Worm (Caenorhabditis elegans) whole organism, late embryonic: Measurements from ENCODE around the gene msp-3.

Source experiments
- F13H6.1 ChIP-seq: sonication (generic microtip); optimal IDR thresholded peaks from 2 replicates; lab custom pipeline; 2016; ENCODE audit warnings: missing genetic modification characterization, missing compliant biosample characterization
- Y22D7AL.16 ChIP-seq: sonication (generic microtip); optimal IDR thresholded peaks from 2 replicates; lab custom pipeline; 2016; ENCODE audit warnings: missing genetic modification characterization, missing compliant biosample characterization
- ahr-1 ChIP-seq: sonication (generic microtip); optimal IDR thresholded peaks from 2 replicates; lab custom pipeline; 2016; ENCODE audit warnings: missing genetic modification characterization, missing compliant biosample characterization
- ceh-14 ChIP-seq: sonication (generic microtip); optimal IDR thresholded peaks from 2 replicates; lab custom pipeline; 2016; ENCODE audit warnings: missing genotype, missing genetic modification characterization, missing compliant biosample characterization
- ceh-22 ChIP-seq: sonication (generic microtip); optimal IDR thresholded peaks from 2 replicates; lab custom pipeline; 2017; ENCODE audit warnings: missing biosample characterization, missing genetic modification characterization
- ceh-34 ChIP-seq: sonication (generic microtip); optimal IDR thresholded peaks from 2 replicates; lab custom pipeline; 2016; ENCODE audit warnings: mild to moderate bottlenecking, missing genetic modification characterization, missing compliant biosample characterization
- ceh-9 ChIP-seq: sonication (generic microtip); optimal IDR thresholded peaks from 2 replicates; lab custom pipeline; 2016; ENCODE audit warnings: mild to moderate bottlenecking, missing genetic modification characterization, inconsistent platforms, missing compliant biosample characterization
- elt-2 ChIP-seq: sonication (generic microtip); optimal IDR thresholded peaks from 2 replicates; lab custom pipeline; 2016; ENCODE audit warnings: missing genetic modification reagents, missing genetic modification characterization, missing compliant biosample characterization
- elt-4 ChIP-seq: sonication (generic microtip); optimal IDR thresholded peaks from 2 replicates; lab custom pipeline; 2016; ENCODE audit warnings: missing genetic modification characterization, missing compliant biosample characterization
- ets-4 ChIP-seq: sonication (generic microtip); optimal IDR thresholded peaks from 2 replicates; lab custom pipeline; 2016; ENCODE audit warnings: missing genetic modification characterization, missing compliant biosample characterization
- fkh-10 ChIP-seq: fragments of 150-350 bp; optimal IDR thresholded peaks from 2 replicates; lab custom pipeline; 2014; ENCODE audit warnings: missing biosample characterization, missing genetic modification reagents, missing genetic modification characterization
- fkh-6 ChIP-seq: sonication (generic microtip); optimal IDR thresholded peaks from 2 replicates; lab custom pipeline; 2016; ENCODE audit warnings: missing genetic modification characterization, missing compliant biosample characterization
- hlh-13 ChIP-seq: fragments of 200-800 bp; sonication (Bioruptor generic); optimal IDR thresholded peaks from 2 replicates; lab custom pipeline; 2018; ENCODE audit warnings: mild to moderate bottlenecking, missing genetic modification characterization, missing compliant biosample characterization
- hlh-8 ChIP-seq: sonication (generic microtip); optimal IDR thresholded peaks from 2 replicates; lab custom pipeline; 2016; ENCODE audit warnings: missing genotype, missing genetic modification characterization, missing compliant biosample characterization
- lin-11 ChIP-seq: fragments of 200-800 bp; sonication (Bioruptor generic); optimal IDR thresholded peaks from 2 replicates; lab custom pipeline; 2018; ENCODE audit warnings: mild to moderate bottlenecking, missing genetic modification characterization, missing compliant biosample characterization
- nfya-1 ChIP-seq: sonication (generic microtip); optimal IDR thresholded peaks from 2 replicates; lab custom pipeline; 2017; ENCODE audit warnings: missing genetic modification characterization, mild to moderate bottlenecking, missing compliant biosample characterization, antibody characterized with exemption, moderate library complexity
- nhr-11 ChIP-seq: fragments of 150-350 bp; optimal IDR thresholded peaks from 2 replicates; lab custom pipeline; 2014; ENCODE audit warnings: missing biosample characterization, missing genetic modification characterization
- odd-2 ChIP-seq: sonication (generic microtip); optimal IDR thresholded peaks from 2 replicates; lab custom pipeline; 2017; ENCODE audit warnings: antibody characterized with exemption, mild to moderate bottlenecking, missing genetic modification characterization, missing compliant biosample characterization
- pag-3 ChIP-seq: sonication (generic microtip); optimal IDR thresholded peaks from 2 replicates; lab custom pipeline; 2016; ENCODE audit warnings: missing compliant biosample characterization, missing genetic modification characterization, borderline replicate concordance
- pat-9 ChIP-seq: fragments of 200-800 bp; sonication (Bioruptor generic); optimal IDR thresholded peaks from 2 replicates; lab custom pipeline; 2018; ENCODE audit warnings: mild to moderate bottlenecking, missing genetic modification characterization, moderate library complexity, missing compliant biosample characterization
- ref-2 ChIP-seq: sonication (generic microtip); optimal IDR thresholded peaks from 2 replicates; lab custom pipeline; 2016; ENCODE audit warnings: missing genetic modification characterization, missing compliant biosample characterization
- rnt-1 ChIP-seq: sonication (generic microtip); optimal IDR thresholded peaks from 2 replicates; lab custom pipeline; 2016; ENCODE audit warnings: missing genetic modification characterization, missing compliant biosample characterization
- tbx-2 ChIP-seq: sonication (generic microtip); optimal IDR thresholded peaks from 2 replicates; lab custom pipeline; 2016; ENCODE audit warnings: missing genetic modification characterization, missing compliant biosample characterization
- tbx-7 ChIP-seq: sonication (generic microtip); optimal IDR thresholded peaks from 2 replicates; lab custom pipeline; 2016; ENCODE audit warnings: missing genotype, missing genetic modification characterization, missing compliant biosample characterization
- unc-86 ChIP-seq: sonication (generic microtip); optimal IDR thresholded peaks from 2 replicates; lab custom pipeline; 2016; ENCODE audit warnings: missing genetic modification characterization, missing compliant biosample characterization
- zip-5 ChIP-seq: sonication (generic microtip); optimal IDR thresholded peaks from 2 replicates; lab custom pipeline; 2016; ENCODE audit warnings: missing genetic modification characterization, missing compliant biosample characterization

Gene msp-3

DNA sequence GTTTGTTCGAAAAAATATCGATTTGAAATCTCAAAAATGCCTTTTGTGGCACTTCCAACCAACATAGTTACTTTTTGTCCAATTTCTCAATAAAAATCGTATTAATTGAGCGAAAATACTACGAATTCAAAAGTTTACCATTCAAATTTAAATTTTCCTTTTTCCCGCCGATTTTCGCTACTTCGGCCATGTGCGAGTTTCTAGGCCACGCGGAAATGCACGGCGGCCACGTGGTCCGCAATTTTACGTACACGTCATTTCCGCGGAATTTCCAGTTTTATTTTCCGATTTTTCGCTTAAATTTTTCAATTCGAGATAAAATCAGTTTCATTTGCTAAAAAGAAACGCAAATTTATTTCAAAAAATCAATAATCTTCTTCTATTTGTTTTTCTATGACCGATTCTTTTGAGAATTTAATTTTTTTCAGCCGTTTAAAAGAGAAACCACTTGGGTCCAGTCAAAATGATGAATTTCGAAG lies 46.1 kb downstream of the msp-3 start, which contains the start of gene eas-1 (continued):
- TF ChIP-seq tbx-2 (tag; lab: Kevin White, UChicago) (peak; percentile 89), ets-4 (tag; lab: Kevin White, UChicago) (peak; percentile 86), elt-4 (tag; lab: Kevin White, UChicago) (no peak)
- TF ChIP-seq, all 69 proteins: peak for 32

DNA sequence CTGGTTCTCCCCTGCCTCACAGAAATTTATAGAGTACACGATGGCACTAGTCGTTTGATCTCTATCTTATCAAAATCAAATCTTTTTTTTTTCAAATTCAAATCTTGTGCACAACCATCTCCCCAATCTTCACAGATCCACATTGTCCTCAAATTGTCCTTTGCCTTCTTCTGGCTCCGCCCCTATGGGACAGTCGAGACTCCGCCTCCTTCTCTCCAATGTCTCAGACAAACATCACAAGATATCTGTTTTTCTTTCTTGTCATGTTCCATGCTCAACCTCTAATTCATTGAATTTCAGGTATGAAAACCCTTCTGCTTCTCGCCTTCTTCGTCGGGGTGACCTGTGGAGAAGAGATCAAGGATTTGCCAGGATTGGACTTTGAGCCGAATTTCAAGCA lies 48.7 kb downstream of the msp-3 start, which contains the start of gene ctsa-1.1:
Gene ctsa-1.1, plus strand, starts transcription at position 301 of the 400 bp plus-strand sequence.
- TF ChIP-seq zip-5 (tag; lab: Kevin White, UChicago) (no peak), hlh-13 (GFP tag; lab: Kevin White, UChicago) (no peak), ahr-1 (no peak), elt-4 (tag; lab: Kevin White, UChicago) (no peak), pag-3 (tag; lab: Kevin White, UChicago) (no peak), ceh-9 (tag; lab: Kevin White, UChicago) (no peak), ceh-14 (tag; lab: Kevin White, UChicago) (no peak), ceh-22 (tag; lab: Kevin White, UChicago) (no peak), pat-9 (no peak), unc-86 (tag; lab: Kevin White, UChicago) (no peak), tbx-2 (tag; lab: Kevin White, UChicago) (no peak)

DNA sequence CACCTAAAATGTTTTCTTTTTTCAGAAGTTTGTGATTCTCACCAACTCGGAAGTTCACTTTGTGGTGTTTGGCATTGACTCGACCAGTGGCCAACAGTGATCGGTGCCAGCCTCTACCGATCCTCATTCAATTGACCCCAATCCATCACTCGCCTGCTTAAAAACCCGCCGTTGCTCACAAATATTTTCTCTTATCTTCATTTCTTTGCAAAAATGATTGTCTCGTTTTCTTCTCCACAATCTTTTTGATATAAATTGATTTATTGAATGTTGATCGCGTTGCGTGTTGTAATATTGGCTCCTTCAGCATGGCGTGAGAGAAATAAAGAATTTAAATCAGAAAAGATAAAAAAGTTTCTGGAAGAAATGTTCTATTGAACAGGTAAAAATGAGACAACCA lies 49.5 kb downstream of the msp-3 start:
- TF ChIP-seq nfya-1 (no peak), tbx-7 (no peak), elt-4 (tag; lab: Kevin White, UChicago) (no peak), ceh-22 (tag; lab: Kevin White, UChicago) (no peak), fkh-6 (tag; lab: Kevin White, UChicago) (no peak), ceh-34 (tag; lab: Kevin White, UChicago) (no peak), Y22D7AL.16 (no peak), rnt-1 (tag; lab: Kevin White, UChicago) (no peak), lin-11 (tag; lab: Kevin White, UChicago) (no peak), hlh-8 (tag; lab: Kevin White, UChicago) (no peak), F13H6.1 (tag; lab: Kevin White, UChicago) (no peak), nhr-11 (no peak), odd-2 (tag; lab: Kevin White, UChicago) (no peak), fkh-10 (GFP tag; lab: Kevin White, UChicago) (no peak), pag-3 (tag; lab: Kevin White, UChicago) (no peak), elt-2 (no peak), unc-86 (tag; lab: Kevin White, UChicago) (no peak), ref-2 (tag; lab: Kevin White, UChicago) (no peak), pat-9 (no peak)
